Worm (Caenorhabditis elegans) whole organism, dauer: ENCODE results near the gene srg-11.

Experiments
- unc-62 ChIP-seq: sonication (generic microtip); optimal IDR thresholded peaks from 2 replicates; lab custom pipeline; 2017; ENCODE audit warnings: missing biosample characterization, missing genetic modification reagents, missing genetic modification characterization

srg-11 gene

DNA sequence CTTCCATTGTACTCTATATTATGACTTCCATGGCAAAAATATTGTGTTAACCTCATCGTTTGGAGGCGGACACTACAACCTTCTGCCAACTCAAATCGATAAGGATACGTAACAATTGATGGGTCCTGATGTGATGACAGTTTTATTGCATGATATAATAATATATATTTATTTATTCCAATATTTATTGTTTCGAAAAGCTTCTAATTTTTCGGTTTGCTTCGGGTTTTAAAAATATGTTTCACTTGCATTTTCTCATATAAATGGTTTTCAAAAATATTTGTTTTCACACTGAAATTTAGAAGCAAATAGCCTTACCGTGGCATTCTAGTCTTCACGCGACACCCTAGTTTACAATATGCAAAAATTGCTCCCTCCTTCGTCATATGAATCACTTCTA, 26.9 kb downstream of the srg-11 start, which contains the start of gene T04A8.13:
Gene T04A8.13, plus strand, starts transcription at position 301 of the 400 bp plus-strand sequence.
- TF ChIP-seq unc-62 (GFP tag; lab: Kevin White, UChicago), result no peak

DNA sequence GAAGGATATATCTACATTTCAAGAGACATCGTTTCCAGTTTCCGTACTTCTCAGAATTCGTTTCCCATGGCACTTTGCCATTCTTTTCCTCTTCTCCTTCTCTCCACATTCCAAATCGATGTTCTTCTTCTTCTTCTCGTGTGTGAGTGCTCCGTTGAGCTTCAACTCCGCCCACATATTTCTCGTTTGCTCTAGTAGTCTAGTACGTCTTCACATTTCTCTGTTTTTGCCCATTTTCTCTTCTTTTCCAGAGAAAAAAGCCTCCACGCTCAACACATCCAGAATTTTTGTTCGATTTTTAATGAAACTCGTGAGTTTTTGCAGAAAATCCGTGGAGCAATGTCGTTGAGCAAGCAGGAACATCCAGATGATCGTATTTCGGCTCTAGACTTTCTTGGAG, 29.1 kb downstream of the srg-11 start, which contains the start of gene T04A8.18:
Gene T04A8.18, plus strand, starts transcription at position 301 of the 400 bp plus-strand sequence.
- TF ChIP-seq unc-62 (GFP tag; lab: Kevin White, UChicago), result no peak

DNA sequence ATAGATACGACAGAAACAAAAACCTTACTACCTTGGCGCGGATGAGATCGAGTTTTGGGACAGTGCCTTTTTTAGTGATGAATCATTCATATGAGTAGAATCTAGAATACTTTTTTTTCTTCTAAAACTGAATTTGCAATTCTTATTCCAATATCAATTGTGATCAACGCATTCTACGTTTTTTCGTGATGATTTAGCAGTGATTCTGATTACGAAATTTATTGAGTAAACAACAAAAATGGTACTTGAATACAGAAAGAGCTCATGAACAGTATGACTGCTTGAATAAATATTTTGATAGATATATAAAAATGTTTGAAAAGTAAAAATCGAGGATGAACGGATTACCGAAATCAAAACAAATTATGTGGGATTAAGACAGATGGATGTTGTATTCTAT, 35.3 kb downstream of the srg-11 start, which contains the start of gene him-18:
Gene him-18, minus strand, starts transcription at position 101 of the 400 bp plus-strand sequence.
- no peak for TF ChIP-seq unc-62 (GFP tag; lab: Kevin White, UChicago)

DNA sequence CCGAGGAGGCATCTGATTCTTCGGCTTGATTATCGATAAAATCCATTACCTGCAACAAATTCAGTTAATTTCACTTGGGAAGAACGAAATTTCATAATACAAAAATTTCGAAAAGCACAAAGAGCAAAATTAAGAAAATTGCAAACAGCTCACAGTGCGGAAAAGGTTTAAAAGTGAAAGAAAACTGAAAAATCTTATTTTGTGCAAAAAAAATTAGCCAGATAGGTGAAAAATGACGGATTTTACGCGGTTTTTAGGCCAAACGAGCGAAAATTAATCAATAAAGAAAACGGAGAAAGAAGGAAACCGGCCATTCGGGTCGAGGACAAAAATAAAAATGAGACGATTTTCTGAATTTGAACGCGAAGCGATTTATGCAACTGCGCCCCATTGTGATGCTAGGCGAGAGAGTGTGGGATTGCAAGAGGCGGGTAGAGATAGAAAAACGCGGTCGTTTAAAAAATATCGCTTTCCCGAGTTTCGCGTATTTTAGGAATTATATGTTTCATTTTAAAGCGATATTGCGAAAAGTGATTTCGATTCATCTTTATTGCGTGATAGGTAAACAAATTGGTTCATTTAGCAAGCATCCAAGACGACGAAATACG, 40.9 kb downstream of the srg-11 start, which contains the start of gene emb-5:
Gene emb-5, minus strand, starts transcription at position 51 of the 608 bp plus-strand sequence.
- TF ChIP-seq unc-62 (GFP tag; lab: Kevin White, UChicago), result no peak

DNA sequence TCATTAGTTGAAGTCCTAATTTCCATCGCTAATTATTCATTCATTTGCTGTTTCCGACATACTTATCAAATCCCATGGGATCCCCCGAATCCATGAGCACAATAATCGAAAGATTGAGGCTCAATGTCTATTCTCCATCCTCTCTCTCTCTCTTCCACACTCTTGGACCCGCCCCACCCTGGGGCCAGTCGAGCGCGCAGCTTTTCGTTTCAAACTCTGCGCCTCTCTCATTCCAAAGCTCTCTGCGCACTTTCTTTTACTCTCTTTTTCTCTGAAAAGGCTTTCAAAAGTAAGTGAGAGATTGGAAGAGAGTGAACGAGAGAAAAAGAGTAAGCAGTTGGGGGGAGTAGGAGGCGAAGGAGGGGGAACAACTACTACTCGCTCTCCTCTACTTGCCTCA, 41.9 kb downstream of the srg-11 start, which contains the start of gene acy-1:
Gene acy-1, plus strand, starts transcription at position 346 of the 400 bp plus-strand sequence.
- TF ChIP-seq unc-62 (GFP tag; lab: Kevin White, UChicago), result no peak

DNA sequence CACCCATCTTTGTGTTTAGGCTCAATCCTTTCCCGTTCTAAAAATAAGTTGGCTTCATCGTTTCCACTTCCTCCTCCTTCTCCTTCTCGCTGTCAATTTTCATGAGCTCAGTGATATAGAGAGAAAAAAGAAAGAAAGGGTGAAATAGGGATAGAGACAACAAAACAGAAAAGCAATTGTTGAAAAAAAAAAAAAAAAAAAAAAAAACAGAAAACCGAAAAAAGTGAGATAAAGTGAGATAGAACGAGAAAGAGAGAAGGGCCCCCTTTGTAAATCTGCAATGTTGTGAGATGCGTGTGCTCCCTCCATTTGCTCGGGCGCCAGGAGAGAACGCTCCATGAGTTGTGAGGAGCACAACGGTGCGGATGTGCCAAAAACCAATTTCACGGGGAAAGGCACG, 44.1 kb downstream of the srg-11 start:
- TF ChIP-seq unc-62 (GFP tag; lab: Kevin White, UChicago), result no peak
